Worm (Caenorhabditis elegans) whole organism, L2 larva: Measurements from ENCODE around the gene mrpl-2.

Source experiments
- C34F6.9 ChIP-seq: fragments of 150-350 bp; optimal IDR thresholded peaks from 2 replicates; lab custom pipeline; 2014; ENCODE audit warnings: missing biosample characterization, missing genetic modification characterization
- F13H6.1 ChIP-seq: sonication (generic microtip); optimal IDR thresholded peaks from 2 replicates; lab custom pipeline; 2016; ENCODE audit warnings: missing genetic modification characterization, missing compliant biosample characterization
- Y55F3AM.14 ChIP-seq: fragments of 200-800 bp; sonication (Bioruptor generic); optimal IDR thresholded peaks from 2 replicates; lab custom pipeline; 2018; ENCODE audit warnings: mild to moderate bottlenecking, missing genetic modification characterization, missing compliant biosample characterization
- alr-1 ChIP-seq: fragments of 150-350 bp; optimal IDR thresholded peaks from 2 replicates; lab custom pipeline; 2014; ENCODE audit warnings: missing biosample characterization, missing genetic modification characterization
- aly-2 ChIP-seq: fragments of 150-350 bp; optimal IDR thresholded peaks from 2 replicates; lab custom pipeline; 2014; ENCODE audit warnings: missing biosample characterization, missing genetic modification characterization
- ama-1 ChIP-seq: fragments of 150-350 bp; optimal IDR thresholded peaks from 2 replicates; lab custom pipeline; 2018; ENCODE audit warnings: inconsistent platforms
- blmp-1 ChIP-seq: sonication (generic microtip); optimal IDR thresholded peaks from 2 replicates; lab custom pipeline; 2017; ENCODE audit warnings: missing genetic modification characterization, mild to moderate bottlenecking, missing compliant biosample characterization, antibody characterized with exemption, moderate library complexity; ENCODE audit not compliant: insufficient read depth
- ceh-82 ChIP-seq: fragments of 150-350 bp; optimal IDR thresholded peaks from 2 replicates; lab custom pipeline; 2014; ENCODE audit warnings: missing biosample characterization, missing genetic modification characterization
- crh-2 ChIP-seq: sonication (generic microtip); optimal IDR thresholded peaks from 2 replicates; lab custom pipeline; 2017; ENCODE audit warnings: missing biosample characterization, missing genetic modification characterization
- dmd-4 ChIP-seq: sonication (generic microtip); optimal IDR thresholded peaks from 2 replicates; lab custom pipeline; 2017; ENCODE audit warnings: missing biosample characterization, missing genetic modification characterization
- elt-1 ChIP-seq: fragments of 150-350 bp; optimal IDR thresholded peaks from 2 replicates; lab custom pipeline; 2014; ENCODE audit warnings: missing biosample characterization, missing genetic modification characterization
- elt-3 ChIP-seq: sonication (generic microtip); optimal IDR thresholded peaks from 2 replicates; lab custom pipeline; 2017; ENCODE audit warnings: missing biosample characterization, missing genetic modification characterization
- fos-1 ChIP-seq: fragments of 150-350 bp; optimal IDR thresholded peaks from 2 replicates; lab custom pipeline; 2014; ENCODE audit warnings: missing biosample characterization, missing genetic modification characterization
- gmeb-1 ChIP-seq: fragments of 150-350 bp; optimal IDR thresholded peaks from 2 replicates; lab custom pipeline; 2014; ENCODE audit warnings: missing biosample characterization, missing genetic modification characterization
- lin-13 ChIP-seq: fragments of 150-350 bp; optimal IDR thresholded peaks from 2 replicates; lab custom pipeline; 2014; ENCODE audit warnings: missing biosample characterization, missing genetic modification reagents, missing genetic modification characterization
- lin-39 ChIP-seq: fragments of 150-350 bp; optimal IDR thresholded peaks from 2 replicates; lab custom pipeline; 2014; ENCODE audit warnings: missing biosample characterization, missing genetic modification reagents, missing genetic modification characterization
- mab-5 ChIP-seq: fragments of 150-350 bp; optimal IDR thresholded peaks from 2 replicates; lab custom pipeline; 2014; ENCODE audit warnings: missing biosample characterization, missing genetic modification characterization
- mbf-1 ChIP-seq: sonication (generic microtip); optimal IDR thresholded peaks from 2 replicates; lab custom pipeline; 2017; ENCODE audit warnings: missing biosample characterization, missing genetic modification characterization
- mdl-1 ChIP-seq, 2 experiments: fragments of 150-350 bp in 1 of 2; sonication (generic microtip) in 1 of 2; optimal IDR thresholded peaks; 2 replicates each; lab custom pipeline; 2017; ENCODE audit warnings: missing biosample characterization in 2 of 2, missing genetic modification characterization in 2 of 2
- nhr-10 ChIP-seq: sonication (generic microtip); optimal IDR thresholded peaks from 2 replicates; lab custom pipeline; 2017; ENCODE audit warnings: missing biosample characterization, missing genetic modification characterization
- nhr-11 ChIP-seq: fragments of 150-350 bp; optimal IDR thresholded peaks from 2 replicates; lab custom pipeline; 2014; ENCODE audit warnings: missing biosample characterization, missing genetic modification characterization
- nhr-12 ChIP-seq: fragments of 150-350 bp; optimal IDR thresholded peaks from 2 replicates; lab custom pipeline; 2014; ENCODE audit warnings: missing biosample characterization, missing genetic modification characterization
- nhr-21 ChIP-seq: fragments of 150-350 bp; optimal IDR thresholded peaks from 2 replicates; lab custom pipeline; 2014; ENCODE audit warnings: missing biosample characterization, missing genetic modification characterization
- nhr-23 ChIP-seq: fragments of 150-350 bp; optimal IDR thresholded peaks from 2 replicates; lab custom pipeline; 2014; ENCODE audit warnings: missing biosample characterization, missing genetic modification reagents, missing genetic modification characterization
- nhr-77 ChIP-seq: fragments of 150-350 bp; optimal IDR thresholded peaks from 2 replicates; lab custom pipeline; 2014; ENCODE audit warnings: missing biosample characterization, missing genetic modification characterization
- peb-1 ChIP-seq: fragments of 150-350 bp; optimal IDR thresholded peaks from 2 replicates; lab custom pipeline; 2014; ENCODE audit warnings: missing biosample characterization, missing genetic modification characterization
- sem-4 ChIP-seq: fragments of 150-350 bp; optimal IDR thresholded peaks from 2 replicates; lab custom pipeline; 2014; ENCODE audit warnings: missing biosample characterization, missing genetic modification reagents, missing genetic modification characterization
- skn-1 ChIP-seq: sonication (generic microtip); optimal IDR thresholded peaks from 2 replicates; lab custom pipeline; 2017; ENCODE audit warnings: missing biosample characterization, missing genetic modification characterization
- sma-3 ChIP-seq: sonication (generic microtip); optimal IDR thresholded peaks from 2 replicates; lab custom pipeline; 2016; ENCODE audit warnings: missing genetic modification reagents, missing genetic modification characterization, missing compliant biosample characterization
- sma-9 ChIP-seq, 2 experiments: fragments of 150-350 bp in 1 of 2; sonication (generic microtip) in 1 of 2; optimal IDR thresholded peaks; 2 replicates each; lab custom pipeline; 2014 to 2016; ENCODE audit warnings: missing genetic modification characterization in 2 of 2, mild to moderate bottlenecking in 1 of 2, missing biosample characterization in 1 of 2, missing compliant biosample characterization in 1 of 2, missing genetic modification reagents in 1 of 2, moderate library complexity in 1 of 2
- snpc-4 ChIP-seq: fragments of 150-350 bp; optimal IDR thresholded peaks from 2 replicates; lab custom pipeline; 2014; ENCODE audit warnings: missing biosample characterization, missing genetic modification characterization
- unc-39 ChIP-seq: fragments of 150-350 bp; optimal IDR thresholded peaks from 2 replicates; lab custom pipeline; 2014; ENCODE audit warnings: missing biosample characterization, missing genetic modification characterization
- unc-55 ChIP-seq: fragments of 150-350 bp; sonication (generic microtip); optimal IDR thresholded peaks from 3 replicates; lab custom pipeline; 2014; ENCODE audit warnings: missing biosample characterization, missing genetic modification reagents, missing genetic modification characterization
- unc-62 ChIP-seq: fragments of 150-350 bp; optimal IDR thresholded peaks from 2 replicates; lab custom pipeline; 2014; ENCODE audit warnings: missing biosample characterization, missing genetic modification reagents, missing genetic modification characterization
- ztf-4 ChIP-seq: fragments of 150-350 bp; optimal IDR thresholded peaks from 2 replicates; lab custom pipeline; 2014; ENCODE audit warnings: missing biosample characterization, missing genetic modification characterization

The mrpl-2 gene

DNA sequence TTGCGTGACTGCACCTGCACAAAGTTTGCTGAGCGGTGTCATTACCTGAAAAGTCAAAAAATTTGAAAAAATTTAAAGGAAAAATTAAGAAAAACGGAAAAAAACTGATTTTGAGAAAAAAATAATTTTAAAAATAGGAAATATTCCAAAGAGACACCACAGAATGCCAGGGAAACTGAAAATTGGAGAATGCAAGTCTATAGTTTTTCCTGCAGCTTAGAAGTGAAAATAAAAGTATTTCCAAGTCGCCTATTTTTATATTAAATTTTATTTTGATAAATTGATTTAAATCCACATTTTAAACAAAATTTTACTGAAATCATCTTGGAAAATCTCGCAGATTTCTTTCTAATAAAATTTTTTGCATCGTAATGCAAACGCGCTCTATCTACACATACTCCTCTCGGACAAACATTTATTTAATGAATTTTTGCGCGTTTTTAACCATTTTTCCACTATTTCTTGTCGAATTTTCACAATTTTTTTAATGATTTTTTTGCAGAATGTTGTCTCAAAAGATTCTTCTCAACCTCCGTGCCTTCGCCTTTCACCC, 23.6 kb downstream of the mrpl-2 start, which contains the start of the genes F56B3.11 and ech-5 (continued):
- peak; percentile 50 for TF ChIP-seq Y55F3AM.14 (GFP tag; lab: Kevin White, UChicago)
- peak; percentile 37 for TF ChIP-seq nhr-10
- no peak for TF ChIP-seq blmp-1 (tag; lab: Kevin White, UChicago)
- TF ChIP-seq nhr-21, result peak; percentile 13

ce11 chrIV:800518-800917, 27.5 kb downstream of the mrpl-2 start, which contains the start of gene mrpl-46:
Gene mrpl-46, plus strand, starts transcription at chrIV:800818.
- TF ChIP-seq elt-3, result no peak
- no peak for TF ChIP-seq nhr-77 (tag; lab: Kevin White, UChicago)
- TF ChIP-seq ama-1, result no peak
- no peak for TF ChIP-seq nhr-12 (tag; lab: Kevin White, UChicago)
- TF ChIP-seq nhr-10, result no peak
- no peak for TF ChIP-seq nhr-11
- no peak for TF ChIP-seq nhr-21
- no peak for TF ChIP-seq alr-1 (tag; lab: Kevin White, UChicago)
- TF ChIP-seq mdl-1 (tag; optimal IDR thresholded peaks at IDR 0.05; lab: Kevin White, UChicago), result no peak
- no peak for TF ChIP-seq nhr-23 (tag; lab: Kevin White, UChicago)
- TF ChIP-seq peb-1 (tag; lab: Kevin White, UChicago), result no peak
- no peak for TF ChIP-seq F13H6.1
- TF ChIP-seq dmd-4 (tag; lab: Kevin White, UChicago), result no peak
- no peak for TF ChIP-seq unc-55 (GFP tag; lab: Kevin White, UChicago)
- TF ChIP-seq gmeb-1 (tag; lab: Kevin White, UChicago), result no peak
- TF ChIP-seq sma-3 (GFP tag; lab: Kevin White, UChicago), result no peak
- TF ChIP-seq fos-1 (tag; lab: Kevin White, UChicago), result no peak
- TF ChIP-seq unc-62 (GFP tag; lab: Kevin White, UChicago), result no peak
- TF ChIP-seq, all 48 proteins: peak for 0

ce11 chrIV:801162-801561, 28.1 kb downstream of the mrpl-2 start:
- no peak for TF ChIP-seq sem-4

- TF ChIP-seq lin-39 (tag; lab: Kevin White, UChicago), result no peak
- TF ChIP-seq unc-39 (tag; lab: Kevin White, UChicago), result no peak
Measured at ce11 chrIV:804802-805201, 31.8 kb downstream of the mrpl-2 start, which contains the start of gene Y55F3BL.4. Gene Y55F3BL.4, plus strand, starts transcription at chrIV:805102.

- TF ChIP-seq snpc-4 (tag; lab: Kevin White, UChicago), result no peak
- no peak for TF ChIP-seq mab-5 (tag; lab: Kevin White, UChicago)
- TF ChIP-seq blmp-1 (tag; lab: Kevin White, UChicago), result no peak
- TF ChIP-seq sma-3 (GFP tag; lab: Kevin White, UChicago), result no peak
- TF ChIP-seq ztf-4, result no peak
- no peak for TF ChIP-seq lin-13 (GFP tag; lab: Kevin White, UChicago)
- TF ChIP-seq ceh-82, result no peak
- no peak for TF ChIP-seq C34F6.9 (tag; lab: Kevin White, UChicago)
- no peak for TF ChIP-seq mbf-1 (tag; lab: Kevin White, UChicago)
- TF ChIP-seq aly-2, result no peak
- TF ChIP-seq skn-1 (tag; lab: Kevin White, UChicago), result no peak
- no peak for TF ChIP-seq fos-1 (tag; lab: Kevin White, UChicago)
- no peak for TF ChIP-seq elt-1
- no peak for TF ChIP-seq peb-1 (tag; lab: Kevin White, UChicago)
- no peak for TF ChIP-seq nhr-23 (tag; lab: Kevin White, UChicago)
- TF ChIP-seq crh-2 (tag; lab: Kevin White, UChicago), result no peak
- no peak for TF ChIP-seq nhr-12 (tag; lab: Kevin White, UChicago)
- TF ChIP-seq sma-9 (GFP tag; optimal IDR thresholded peaks at IDR 0.05; lab: Kevin White, UChicago), result no peak
- no peak for TF ChIP-seq sma-9 (tag; optimal IDR thresholded peaks at IDR 0.05; lab: Kevin White, UChicago)
Measured at ce11 chrIV:805693-806092, 32.7 kb downstream of the mrpl-2 start.
